Worm (Caenorhabditis elegans): ENCODE results near the gene hap-1.
A peak's percentile ranks its signal among the peaks of the same experiment; 100 is the strongest.

Gene hap-1

ce11 chrIII:5225321-5225720 is 38.4 kb upstream of the hap-1 start, which contains the start of gene nex-1:
Gene nex-1 (plus strand): TSS chrIII:5225621.
- TF ChIP-seq hmbx-1 (tag; optimal IDR thresholded peaks at IDR 0.05) (no peak), tbx-11 (GFP tag; IDR thresholded peaks at IDR 0.05) (no peak), sea-1 (GFP tag; conservative IDR thresholded peaks at IDR 0.05) (no peak), flt-1 (GFP tag; IDR thresholded peaks at IDR 0.05) (no peak)

- TF ChIP-seq F13C5.2 (tag; optimal IDR thresholded peaks at IDR 0.05) = peak; percentile 75
- TF ChIP-seq ceh-13 (GFP tag; optimal IDR thresholded peaks at IDR 0.05) = no peak
- peak; percentile 14 for TF ChIP-seq hmg-4 (GFP tag; optimal IDR thresholded peaks at IDR 0.05)
- peak; percentile 51; the same call in 1 of the 2 replicates for TF ChIP-seq pes-1 (GFP tag; IDR thresholded peaks at IDR 0.05)
Measured at ce11 chrIII:5227831-5228467, 35.8 kb upstream of the hap-1 start, which contains the start of the genes C34E10.12, C34E10.10 and atp-2. Gene C34E10.12 (minus strand): TSS chrIII:5227881. Gene C34E10.10 (minus strand): TSS chrIII:5227884. Gene atp-2 (plus strand): TSS chrIII:5228417.

- no peak for TF ChIP-seq flt-1 (GFP tag; IDR thresholded peaks at IDR 0.05)
- TF ChIP-seq sea-1 (GFP tag; conservative IDR thresholded peaks at IDR 0.05) = no peak
- no peak for TF ChIP-seq tbx-37 (GFP tag; conservative IDR thresholded peaks at IDR 0.05)
- TF ChIP-seq ama-1 (optimal IDR thresholded peaks at IDR 0.05) = no peak
- no peak for TF ChIP-seq tra-4 (tag; optimal IDR thresholded peaks at IDR 0.05)
- TF ChIP-seq hmg-4 (GFP tag; optimal IDR thresholded peaks at IDR 0.05) = no peak
- no peak for TF ChIP-seq hmbx-1 (tag; optimal IDR thresholded peaks at IDR 0.05)
- TF ChIP-seq tbx-11 (GFP tag; IDR thresholded peaks at IDR 0.05) = no peak
- TF ChIP-seq scrt-1 (GFP tag; IDR thresholded peaks at IDR 0.05) = no peak
- TF ChIP-seq B0310.2 (tag; optimal IDR thresholded peaks at IDR 0.05) = no peak
- no peak for TF ChIP-seq ceh-36 (tag; optimal IDR thresholded peaks at IDR 0.05)
- TF ChIP-seq aly-1 (tag; optimal IDR thresholded peaks at IDR 0.05) = no peak
- TF ChIP-seq F13C5.2 (tag; optimal IDR thresholded peaks at IDR 0.05) = no peak
- no peak for TF ChIP-seq pes-1 (GFP tag; IDR thresholded peaks at IDR 0.05)
- TF ChIP-seq ceh-13 (GFP tag; optimal IDR thresholded peaks at IDR 0.05) = no peak
- TF ChIP-seq ets-7 (tag; optimal IDR thresholded peaks at IDR 0.05) = no peak
- TF ChIP-seq hnd-1 (tag; optimal IDR thresholded peaks at IDR 0.05) = no peak
Measured at ce11 chrIII:5228839-5229238, 34.9 kb upstream of the hap-1 start.

- no peak for TF ChIP-seq aly-1 (tag; optimal IDR thresholded peaks at IDR 0.05)
- no peak for TF ChIP-seq F13C5.2 (tag; optimal IDR thresholded peaks at IDR 0.05)
- TF ChIP-seq B0310.2 (tag; optimal IDR thresholded peaks at IDR 0.05) = no peak
- no peak for TF ChIP-seq hmbx-1 (tag; optimal IDR thresholded peaks at IDR 0.05)
- no peak for TF ChIP-seq hmg-4 (GFP tag; optimal IDR thresholded peaks at IDR 0.05)
- no peak for TF ChIP-seq flt-1 (GFP tag; IDR thresholded peaks at IDR 0.05)
- TF ChIP-seq tbx-11 (GFP tag; IDR thresholded peaks at IDR 0.05) = no peak
- TF ChIP-seq ama-1 (optimal IDR thresholded peaks at IDR 0.05) = no peak
- TF ChIP-seq ceh-13 (GFP tag; optimal IDR thresholded peaks at IDR 0.05) = no peak
- TF ChIP-seq pes-1 (GFP tag; IDR thresholded peaks at IDR 0.05) = no peak
- TF ChIP-seq hnd-1 (tag; optimal IDR thresholded peaks at IDR 0.05) = no peak
- TF ChIP-seq tra-4 (tag; optimal IDR thresholded peaks at IDR 0.05) = no peak
Measured at ce11 chrIII:5229511-5230250, 34.1 kb upstream of the hap-1 start.

- TF ChIP-seq flt-1 (GFP tag; IDR thresholded peaks at IDR 0.05) = no peak
- TF ChIP-seq F13C5.2 (tag; optimal IDR thresholded peaks at IDR 0.05) = no peak
- TF ChIP-seq ama-1 (optimal IDR thresholded peaks at IDR 0.05) = no peak
- no peak for TF ChIP-seq pes-1 (GFP tag; IDR thresholded peaks at IDR 0.05)
- TF ChIP-seq hmg-4 (GFP tag; optimal IDR thresholded peaks at IDR 0.05) = no peak
- no peak for TF ChIP-seq tbx-11 (GFP tag; IDR thresholded peaks at IDR 0.05)
- TF ChIP-seq hmbx-1 (tag; optimal IDR thresholded peaks at IDR 0.05) = no peak
- no peak for TF ChIP-seq ceh-36 (tag; optimal IDR thresholded peaks at IDR 0.05)
- TF ChIP-seq sea-1 (GFP tag; conservative IDR thresholded peaks at IDR 0.05) = no peak
Measured at ce11 chrIII:5230415-5230814, 33.3 kb upstream of the hap-1 start, which contains the start of gene prmt-5. Gene prmt-5 (plus strand): TSS chrIII:5230555.

- TF ChIP-seq tbx-11 (GFP tag; IDR thresholded peaks at IDR 0.05) = no peak
- TF ChIP-seq hnd-1 (tag; optimal IDR thresholded peaks at IDR 0.05) = no peak
- TF ChIP-seq ceh-13 (GFP tag; optimal IDR thresholded peaks at IDR 0.05) = no peak
- TF ChIP-seq hmbx-1 (tag; optimal IDR thresholded peaks at IDR 0.05) = no peak
- no peak for TF ChIP-seq scrt-1 (GFP tag; IDR thresholded peaks at IDR 0.05)
- no peak for TF ChIP-seq flt-1 (GFP tag; IDR thresholded peaks at IDR 0.05)
- TF ChIP-seq tra-4 (tag; optimal IDR thresholded peaks at IDR 0.05) = no peak
Measured at ce11 chrIII:5233140-5233539, 30.6 kb upstream of the hap-1 start.

ce11 chrIII:5234312-5234711 is 29.4 kb upstream of the hap-1 start, which contains the start of gene mrps-26:
Gene mrps-26 (plus strand): TSS chrIII:5234612.
- TF ChIP-seq hmg-4 (GFP tag; optimal IDR thresholded peaks at IDR 0.05) (no peak), aly-1 (tag; optimal IDR thresholded peaks at IDR 0.05) (no peak), ceh-36 (tag; optimal IDR thresholded peaks at IDR 0.05) (no peak), B0310.2 (tag; optimal IDR thresholded peaks at IDR 0.05) (no peak), ama-1 (optimal IDR thresholded peaks at IDR 0.05) (no peak), scrt-1 (GFP tag; IDR thresholded peaks at IDR 0.05) (no peak), ets-7 (tag; optimal IDR thresholded peaks at IDR 0.05) (no peak), pes-1 (GFP tag; IDR thresholded peaks at IDR 0.05) (no peak), sea-1 (GFP tag; conservative IDR thresholded peaks at IDR 0.05) (no peak), F13C5.2 (tag; optimal IDR thresholded peaks at IDR 0.05) (no peak), hmbx-1 (tag; optimal IDR thresholded peaks at IDR 0.05) (no peak), hnd-1 (tag; optimal IDR thresholded peaks at IDR 0.05) (no peak), tbx-37 (GFP tag; conservative IDR thresholded peaks at IDR 0.05) (no peak), tra-4 (tag; optimal IDR thresholded peaks at IDR 0.05) (no peak), ceh-13 (GFP tag; optimal IDR thresholded peaks at IDR 0.05) (no peak), tbx-11 (GFP tag; IDR thresholded peaks at IDR 0.05) (no peak), flt-1 (GFP tag; IDR thresholded peaks at IDR 0.05) (no peak)

Data from whole organism, early embryonic.